Fruit fly (Drosophila melanogaster) whole organism, embryonic: ENCODE data around the gene rols.

Experiments
- Adf1 ChIP-seq: fragments of 200-800 bp; sonication (Bioruptor generic); IDR thresholded peaks from 2 replicates; pipeline ENCODE4 v1.3.6; 2022; ENCODE audit warnings: missing biosample characterization, missing genetic modification characterization
- Bgb ChIP-seq: fragments of 200-800 bp; sonication (Bioruptor generic); IDR thresholded peaks from 2 replicates; pipeline ENCODE4 v1.3.6; 2022; ENCODE audit warnings: missing biosample characterization, missing genetic modification characterization; ENCODE audit not compliant: partially characterized antibody
- CG11398 ChIP-seq: fragments of 200-800 bp; sonication (Bioruptor generic); optimal IDR thresholded peaks from 2 replicates; lab custom pipeline; 2016; ENCODE audit warnings: missing biosample characterization, missing genetic modification characterization
- CG11560 ChIP-seq: fragments of 200-800 bp; sonication (Bioruptor generic); IDR thresholded peaks from 3 replicates; pipeline ENCODE4 v1.3.6; 2022; ENCODE audit warnings: missing biosample characterization, missing genetic modification characterization
- CG12104 ChIP-seq: fragments of 200-800 bp; sonication (Bioruptor generic); optimal IDR thresholded peaks from 3 replicates; lab custom pipeline; 2016; ENCODE audit warnings: missing biosample characterization, missing genetic modification characterization
- CG12236 ChIP-seq: fragments of 200-800 bp; sonication (Bioruptor generic); optimal IDR thresholded peaks from 2 replicates; lab custom pipeline; 2016; ENCODE audit warnings: missing biosample characterization, missing genetic modification characterization
- CG13624 ChIP-seq: fragments of 200-800 bp; sonication (Bioruptor generic); optimal IDR thresholded peaks from 2 replicates; lab custom pipeline; 2016; ENCODE audit warnings: missing biosample characterization, missing genetic modification characterization
- CG14710 ChIP-seq: fragments of 200-800 bp; sonication (Bioruptor generic); optimal IDR thresholded peaks from 3 replicates; lab custom pipeline; 2019; ENCODE audit warnings: missing biosample characterization, mild to moderate bottlenecking, missing genetic modification characterization, moderate library complexity
- CG16813 ChIP-seq: fragments of 200-800 bp; sonication (Bioruptor generic); IDR thresholded peaks from 3 replicates; pipeline ENCODE4 v1.3.6; 2022; ENCODE audit warnings: missing biosample characterization, missing genetic modification characterization; ENCODE audit not compliant: partially characterized antibody
- CG17802 ChIP-seq: fragments of 200-800 bp; sonication (Bioruptor generic); optimal IDR thresholded peaks from 2 replicates; lab custom pipeline; 2018; ENCODE audit warnings: missing biosample characterization, mild to moderate bottlenecking, missing genetic modification characterization, moderate library complexity
- CG2129 ChIP-seq: fragments of 200-800 bp; sonication (Bioruptor generic); IDR thresholded peaks from 2 replicates; pipeline ENCODE4 v1.3.6; 2022; ENCODE audit warnings: missing biosample characterization, missing genetic modification characterization; ENCODE audit not compliant: partially characterized antibody
- CG34224 ChIP-seq: fragments of 200-800 bp; sonication (Bioruptor generic); IDR thresholded peaks from 3 replicates; pipeline ENCODE4 v1.3.6; 2022; ENCODE audit warnings: missing biosample characterization, missing genetic modification characterization; ENCODE audit not compliant: partially characterized antibody
- CG3847 ChIP-seq: fragments of 200-800 bp; sonication (Bioruptor generic); IDR thresholded peaks from 2 replicates; pipeline ENCODE4 v1.3.6; 2022; ENCODE audit warnings: missing biosample characterization, missing genetic modification characterization
- CG4282 ChIP-seq: fragments of 200-800 bp; sonication (Bioruptor generic); optimal IDR thresholded peaks from 2 replicates; lab custom pipeline; 2016; ENCODE audit warnings: missing biosample characterization, missing genetic modification characterization
- CG4820 ChIP-seq: fragments of 200-800 bp; sonication (Bioruptor generic); optimal IDR thresholded peaks from 3 replicates; lab custom pipeline; 2016; ENCODE audit warnings: missing biosample characterization, missing genetic modification characterization
- CG7786 ChIP-seq: fragments of 200-800 bp; sonication (Bioruptor generic); optimal IDR thresholded peaks from 2 replicates; lab custom pipeline; 2016; ENCODE audit warnings: missing biosample characterization, missing genetic modification characterization
- CG9797 ChIP-seq: fragments of 200-800 bp; sonication (Bioruptor generic); optimal IDR thresholded peaks from 3 replicates; lab custom pipeline; 2018; ENCODE audit warnings: missing biosample characterization, mild to moderate bottlenecking, missing genetic modification characterization
- Dll ChIP-seq: fragments of 200-800 bp; sonication (Bioruptor generic); IDR thresholded peaks from 4 replicates; pipeline ENCODE4 v1.3.6; 2022; ENCODE audit warnings: missing biosample characterization, missing genetic modification characterization; ENCODE audit not compliant: partially characterized antibody
- HLH54F ChIP-seq: fragments of 200-800 bp; sonication (Bioruptor generic); optimal IDR thresholded peaks from 3 replicates; lab custom pipeline; 2016; ENCODE audit warnings: missing biosample characterization, missing genetic modification characterization
- HmgZ ChIP-seq: fragments of 200-800 bp; sonication (Bioruptor generic); optimal IDR thresholded peaks from 2 replicates; lab custom pipeline; 2018; ENCODE audit warnings: missing biosample characterization, mild to moderate bottlenecking, missing genetic modification characterization
- Lim3 ChIP-seq: fragments of 200-800 bp; sonication (Bioruptor generic); IDR thresholded peaks from 2 replicates; pipeline ENCODE4 v1.3.6; 2022; ENCODE audit warnings: missing biosample characterization, missing genetic modification characterization
- Nf-YC ChIP-seq: fragments of 200-800 bp; optimal IDR thresholded peaks from 3 replicates; lab custom pipeline; 2019; ENCODE audit warnings: missing biosample characterization, mild to moderate bottlenecking, missing genetic modification characterization, moderate library complexity
- Oaz ChIP-seq: fragments of 200-800 bp; sonication (Bioruptor generic); IDR thresholded peaks from 2 replicates; pipeline ENCODE4 v1.3.6; 2022; ENCODE audit warnings: missing biosample characterization, missing genetic modification characterization
- Taf1 ChIP-seq: fragments of 200-800 bp; sonication (Bioruptor generic); IDR thresholded peaks from 2 replicates; pipeline ENCODE4 v1.3.6; 2022; ENCODE audit warnings: missing biosample characterization, missing genetic modification characterization
- Vsx1 ChIP-seq: fragments of 200-800 bp; sonication (Bioruptor generic); optimal IDR thresholded peaks from 2 replicates; lab custom pipeline; 2017; ENCODE audit warnings: missing biosample characterization, mild to moderate bottlenecking, missing genetic modification characterization, missing genetic modification reagents
- abd-A ChIP-seq: fragments of 200-800 bp; sonication (Bioruptor generic); optimal IDR thresholded peaks from 3 replicates; lab custom pipeline; 2019; ENCODE audit warnings: missing biosample characterization, mild to moderate bottlenecking, missing genetic modification characterization, moderate library complexity
- az2 ChIP-seq: fragments of 200-800 bp; sonication (Bioruptor generic); optimal IDR thresholded peaks from 3 replicates; lab custom pipeline; 2016; ENCODE audit warnings: missing biosample characterization, missing genetic modification characterization
- bigmax ChIP-seq: fragments of 200-800 bp; sonication (Bioruptor generic); optimal IDR thresholded peaks from 2 replicates; lab custom pipeline; 2018; ENCODE audit warnings: missing biosample characterization, mild to moderate bottlenecking, missing genetic modification characterization
- da ChIP-seq: fragments of 200-800 bp; sonication (Bioruptor generic); optimal IDR thresholded peaks from 2 replicates; lab custom pipeline; 2016; ENCODE audit warnings: missing biosample characterization, missing genetic modification characterization
- exex ChIP-seq: fragments of 200-800 bp; sonication (Bioruptor generic); optimal IDR thresholded peaks from 4 replicates; lab custom pipeline; 2018; ENCODE audit warnings: missing biosample characterization, mild to moderate bottlenecking, missing genetic modification characterization, moderate library complexity
- gem ChIP-seq: fragments of 200-800 bp; sonication (Bioruptor generic); optimal IDR thresholded peaks from 2 replicates; lab custom pipeline; 2019; ENCODE audit warnings: missing biosample characterization, mild to moderate bottlenecking, missing genetic modification characterization, moderate library complexity
- gro ChIP-seq: fragments of 200-800 bp; sonication (Bioruptor generic); optimal IDR thresholded peaks from 2 replicates; lab custom pipeline; 2016; ENCODE audit warnings: missing biosample characterization, missing genetic modification characterization
- hb ChIP-seq: fragments of 200-800 bp; sonication (Bioruptor generic); IDR thresholded peaks from 3 replicates; pipeline ENCODE4 v1.3.6; 2022; ENCODE audit warnings: missing biosample characterization, missing genetic modification characterization; ENCODE audit not compliant: partially characterized antibody
- her ChIP-seq: fragments of 200-800 bp; sonication (Bioruptor generic); optimal IDR thresholded peaks from 2 replicates; lab custom pipeline; 2016; ENCODE audit warnings: missing biosample characterization, missing genetic modification characterization
- ind ChIP-seq: fragments of 200-800 bp; sonication (Bioruptor generic); optimal IDR thresholded peaks from 3 replicates; lab custom pipeline; 2016; ENCODE audit warnings: missing biosample characterization, missing genetic modification characterization
- inv ChIP-seq: fragments of 200-800 bp; sonication (Bioruptor generic); IDR thresholded peaks from 2 replicates; pipeline ENCODE4 v1.3.6; 2022; ENCODE audit warnings: missing biosample characterization, missing genetic modification characterization; ENCODE audit not compliant: partially characterized antibody
- lab ChIP-seq: fragments of 200-800 bp; sonication (Bioruptor generic); optimal IDR thresholded peaks from 3 replicates; lab custom pipeline; 2017; ENCODE audit warnings: missing biosample characterization, missing genetic modification characterization, mild to moderate bottlenecking, moderate library complexity, missing genetic modification reagents
- luna ChIP-seq: fragments of 200-800 bp; sonication (Bioruptor generic); optimal IDR thresholded peaks from 2 replicates; lab custom pipeline; 2016; ENCODE audit warnings: missing biosample characterization, missing genetic modification characterization
- nerfin-2 ChIP-seq: fragments of 200-800 bp; sonication (Bioruptor generic); IDR thresholded peaks from 2 replicates; pipeline ENCODE4 v1.3.6; 2022; ENCODE audit warnings: missing biosample characterization, missing genetic modification characterization; ENCODE audit not compliant: partially characterized antibody
- org-1 ChIP-seq: fragments of 200-800 bp; sonication (Bioruptor generic); optimal IDR thresholded peaks from 2 replicates; lab custom pipeline; 2017; ENCODE audit warnings: missing biosample characterization, missing genetic modification characterization
- p53 ChIP-seq: fragments of 200-800 bp; sonication (Bioruptor generic); optimal IDR thresholded peaks from 2 replicates; lab custom pipeline; 2016; ENCODE audit warnings: missing biosample characterization, missing genetic modification characterization
- pan ChIP-seq, 4 experiments: fragments of >200 bp in 3 of 4; fragments of 200-800 bp in 1 of 4; sonication (Bioruptor generic) in 1 of 4; optimal IDR thresholded peaks in 3 of 4; IDR thresholded peaks in 1 of 4; 2 replicates each; pipeline versions ENCODE4 v1.3.6 to Lab custom; 2017 to 2022; ENCODE audit warnings: missing biosample characterization in 2 of 4, missing genetic modification characterization in 2 of 4, mixed read lengths in 1 of 4
- pb ChIP-seq: fragments of 200-800 bp; sonication (Bioruptor generic); optimal IDR thresholded peaks from 3 replicates; lab custom pipeline; 2016; ENCODE audit warnings: missing biosample characterization, missing genetic modification characterization
- psq ChIP-seq: fragments of 200-800 bp; sonication (Bioruptor generic); optimal IDR thresholded peaks from 2 replicates; lab custom pipeline; 2017; ENCODE audit warnings: missing biosample characterization, missing genetic modification characterization
- seq ChIP-seq: fragments of 200-800 bp; sonication (Bioruptor generic); IDR thresholded peaks from 2 replicates; pipeline ENCODE4 v1.3.6; 2022; ENCODE audit warnings: missing biosample characterization, missing genetic modification characterization
- shn ChIP-seq: fragments of 200-800 bp; sonication (Bioruptor generic); optimal IDR thresholded peaks from 3 replicates; lab custom pipeline; 2016; ENCODE audit warnings: missing biosample characterization, missing genetic modification characterization
- sqz ChIP-seq: fragments of 200-800 bp; sonication (Bioruptor generic); optimal IDR thresholded peaks from 3 replicates; lab custom pipeline; 2018; ENCODE audit warnings: missing biosample characterization, mild to moderate bottlenecking, missing genetic modification characterization
- stwl ChIP-seq: fragments of 200-800 bp; sonication (Bioruptor generic); optimal IDR thresholded peaks from 3 replicates; lab custom pipeline; 2018; ENCODE audit warnings: missing biosample characterization, mild to moderate bottlenecking, missing genetic modification characterization, moderate library complexity
- twi ChIP-seq: fragments of 200-800 bp; optimal IDR thresholded peaks from 2 replicates; lab custom pipeline; 2019; ENCODE audit warnings: missing biosample characterization, mild to moderate bottlenecking, missing genetic modification characterization, moderate library complexity
- tx ChIP-seq: fragments of 200-800 bp; sonication (Bioruptor generic); optimal IDR thresholded peaks from 2 replicates; lab custom pipeline; 2016; ENCODE audit warnings: missing biosample characterization, missing genetic modification characterization

Gene rols

dm6 chr3L:11992960-11993359 lies 71.7 kb downstream of the rols start, which contains the start of gene viaf (continued):
- TF ChIP-seq CG17802 (no peak), CG7786 (no peak), CG4820 (GFP tag; lab: Kevin White, UChicago) (peak; percentile 4), exex (no peak), sqz (GFP tag; lab: Kevin White, UChicago) (no peak), Dll (GFP tag; lab: Robert Waterston, UW) (peak; percentile 91), tx (no peak), abd-A (tag; lab: Kevin White, UChicago) (no peak), pan (optimal IDR thresholded peaks at IDR 0.05; lab: Kevin White, UChicago) (no peak), pan (GFP tag; optimal IDR thresholded peaks at IDR 0.05 in 1 of 2, IDR thresholded peaks at IDR 0.05 in 1 of 2) (peak in 1 of 2 experiments; percentile 42), luna (GFP tag; lab: Kevin White, UChicago) (peak; percentile 2), Lim3 (GFP tag; lab: Robert Waterston, UW) (no peak), Vsx1 (GFP tag; lab: Kevin White, UChicago) (no peak), her (no peak), CG13624 (GFP tag; lab: Kevin White, UChicago) (no peak), gem (tag; lab: Kevin White, UChicago) (no peak), seq (GFP tag; lab: Robert Waterston, UW) (no peak), CG12104 (GFP tag; lab: Kevin White, UChicago) (no peak), Nf-YC (tag; lab: Kevin White, UChicago) (no peak), CG9797 (GFP tag; lab: Kevin White, UChicago) (no peak), inv (GFP tag; lab: Robert Waterston, UW) (peak; percentile 90), CG14710 (peak; percentile 72), CG34224 (GFP tag; lab: Robert Waterston, UW) (peak; percentile 87), pb (no peak), ind (GFP tag; lab: Kevin White, UChicago) (peak; percentile 57), CG3847 (GFP tag; lab: Robert Waterston, UW) (0 out of 2 replicates have a peak, but pooled peaks have one; percentile 29), HmgZ (peak; percentile 70), az2 (GFP tag; lab: Kevin White, UChicago) (peak; percentile 53), da (GFP tag; lab: Kevin White, UChicago) (no peak), CG4282 (GFP tag; lab: Kevin White, UChicago) (no peak), org-1 (GFP tag; lab: Kevin White, UChicago) (no peak), HLH54F (no peak), Adf1 (GFP tag; lab: Robert Waterston, UW) (peak; percentile 18; the same call in 1 of the 2 replicates), stwl (tag; lab: Kevin White, UChicago) (peak; percentile 78), twi (tag; lab: Kevin White, UChicago) (no peak), bigmax (GFP tag; lab: Kevin White, UChicago) (no peak), CG11560 (tag; lab: Robert Waterston, UW) (no peak), p53 (GFP tag; lab: Kevin White, UChicago) (no peak), hb (GFP tag; lab: Robert Waterston, UW) (peak; percentile 87), Oaz (GFP tag; lab: Robert Waterston, UW) (no peak), Taf1 (GFP tag; lab: Robert Waterston, UW) (no peak; the same call in 1 of the 2 replicates), lab (no peak), shn (GFP tag; lab: Kevin White, UChicago) (no peak), CG12236 (GFP tag; lab: Kevin White, UChicago) (no peak), psq (no peak), gro (no peak), CG2129 (GFP tag; lab: Robert Waterston, UW) (peak; percentile 78), CG16813 (peak; percentile 90), nerfin-2 (peak; percentile 63), CG11398 (GFP tag; lab: Kevin White, UChicago) (no peak), Bgb (GFP tag; lab: Robert Waterston, UW) (peak; percentile 96)
